Worm (Caenorhabditis elegans) whole organism, L4 larva: ENCODE data around the gene K06H7.2.

ENCODE experiments used
- F10B5.3 ChIP-seq: sonication (generic microtip); optimal IDR thresholded peaks from 2 replicates; lab custom pipeline; 2016; ENCODE audit warnings: mild to moderate bottlenecking, missing genetic modification characterization, missing compliant biosample characterization
- F37D6.2 ChIP-seq: sonication (generic microtip); optimal IDR thresholded peaks from 2 replicates; lab custom pipeline; 2016; ENCODE audit warnings: mild to moderate bottlenecking, missing genetic modification characterization, missing compliant biosample characterization
- F44E2.7 ChIP-seq: fragments of 200-800 bp; sonication (Bioruptor generic); IDR thresholded peaks from 2 replicates; pipeline ENCODE4 v2.1.2; 2022; ENCODE audit warnings: missing genetic modification characterization, missing compliant biosample characterization
- F49E8.2 ChIP-seq: sonication (generic microtip); optimal IDR thresholded peaks from 2 replicates; lab custom pipeline; 2016; ENCODE audit warnings: missing compliant biosample characterization, mild to moderate bottlenecking, missing genetic modification characterization, borderline replicate concordance
- T20F7.1 ChIP-seq: fragments of 200-800 bp; sonication (Bioruptor generic); optimal IDR thresholded peaks from 2 replicates; lab custom pipeline; 2018; ENCODE audit warnings: mild to moderate bottlenecking, missing genetic modification characterization, missing compliant biosample characterization
- T26A8.4 ChIP-seq: fragments of 200-800 bp; sonication (Bioruptor generic); IDR thresholded peaks from 2 replicates; pipeline ENCODE4 v1.3.6; 2022; ENCODE audit warnings: missing genetic modification characterization, missing compliant biosample characterization
- Y105C5A.15 ChIP-seq: fragments of 200-800 bp; sonication (Bioruptor generic); IDR thresholded peaks from 2 replicates; pipeline ENCODE4 v1.3.6; 2022; ENCODE audit warnings: missing genetic modification characterization, missing compliant biosample characterization
- ZK337.2 ChIP-seq: fragments of 200-800 bp; sonication (Bioruptor generic); IDR thresholded peaks from 2 replicates; pipeline ENCODE4 v1.3.6; 2022; ENCODE audit warnings: missing genetic modification reagents, missing genetic modification characterization, missing compliant biosample characterization
- aha-1 ChIP-seq: fragments of 150-350 bp; peaks from one replicate; lab custom pipeline; 2014; ENCODE audit warnings: missing biosample characterization, missing genetic modification characterization
- ama-1 ChIP-seq: fragments of 150-350 bp; optimal IDR thresholded peaks from 2 replicates; lab custom pipeline; 2014; ENCODE audit warnings: inconsistent platforms, mixed read lengths
- attf-4 ChIP-seq: sonication (generic microtip); optimal IDR thresholded peaks from 3 replicates; lab custom pipeline; 2017; ENCODE audit warnings: missing biosample characterization, missing genetic modification characterization
- ceh-20 ChIP-seq: fragments of 200-800 bp; sonication (Bioruptor generic); IDR thresholded peaks from 2 replicates; pipeline ENCODE4 v1.3.6; 2022; ENCODE audit warnings: missing genetic modification reagents, missing genetic modification characterization, missing compliant biosample characterization
- dmd-6 ChIP-seq: fragments of 200-800 bp; sonication (Bioruptor generic); IDR thresholded peaks from 2 replicates; pipeline ENCODE4 v1.3.6; 2022; ENCODE audit warnings: missing genetic modification reagents, missing genetic modification characterization, missing compliant biosample characterization
- dmd-8 ChIP-seq: fragments of 200-800 bp; sonication (Bioruptor generic); IDR thresholded peaks from 2 replicates; pipeline ENCODE4 v1.3.6; 2022; ENCODE audit warnings: missing genetic modification characterization, missing compliant biosample characterization
- dmd-9 ChIP-seq: fragments of 200-800 bp; sonication (Bioruptor generic); IDR thresholded peaks from 2 replicates; pipeline ENCODE4 v1.3.6; 2022; ENCODE audit warnings: missing genetic modification reagents, missing genetic modification characterization, missing compliant biosample characterization
- dve-1 ChIP-seq: sonication (generic microtip); optimal IDR thresholded peaks from 2 replicates; lab custom pipeline; 2017; ENCODE audit warnings: antibody characterized with exemption, mild to moderate bottlenecking, missing genetic modification characterization, missing compliant biosample characterization; ENCODE audit not compliant: insufficient read depth
- egl-27 ChIP-seq: sonication (generic microtip); optimal IDR thresholded peaks from 3 replicates; lab custom pipeline; 2017; ENCODE audit warnings: missing biosample characterization, missing genetic modification reagents, missing genetic modification characterization
- egl-43 ChIP-seq: fragments of 200-800 bp; sonication (Bioruptor generic); IDR thresholded peaks from 2 replicates; pipeline ENCODE4 v1.3.6; 2022; ENCODE audit warnings: missing genetic modification reagents, missing genetic modification characterization, missing compliant biosample characterization
- gei-8 ChIP-seq: fragments of 200-800 bp; sonication (Bioruptor generic); optimal IDR thresholded peaks from 2 replicates; lab custom pipeline; 2018; ENCODE audit warnings: mild to moderate bottlenecking, missing genetic modification characterization, missing compliant biosample characterization
- hif-1 ChIP-seq, 2 experiments: sonication (generic microtip); optimal IDR thresholded peaks; 2 replicates each; lab custom pipeline; 2016 to 2017; ENCODE audit warnings: missing compliant biosample characterization in 2 of 2, missing genetic modification characterization in 2 of 2, missing genetic modification reagents in 2 of 2, missing genotype in 2 of 2, mild to moderate bottlenecking in 1 of 2
- hlh-30 ChIP-seq: sonication (generic microtip); optimal IDR thresholded peaks from 2 replicates; lab custom pipeline; 2017; ENCODE audit warnings: antibody characterized with exemption, mild to moderate bottlenecking, missing genetic modification characterization, missing compliant biosample characterization; ENCODE audit not compliant: insufficient read depth
- hmg-1.1 ChIP-seq: fragments of 200-800 bp; sonication (Bioruptor generic); IDR thresholded peaks from 2 replicates; pipeline ENCODE4 v1.3.6; 2022; ENCODE audit warnings: missing genetic modification reagents, missing genetic modification characterization, missing compliant biosample characterization
- jun-1 ChIP-seq: fragments of 150-350 bp; optimal IDR thresholded peaks from 2 replicates; lab custom pipeline; 2014; ENCODE audit warnings: missing biosample characterization, missing genetic modification reagents, missing genetic modification characterization
- lim-7 ChIP-seq: fragments of 200-800 bp; sonication (Bioruptor generic); IDR thresholded peaks from 2 replicates; pipeline ENCODE4 v1.3.6; 2022; ENCODE audit warnings: missing genetic modification characterization, missing compliant biosample characterization
- lin-15B ChIP-seq: fragments of 150-350 bp; sonication (generic microtip); optimal IDR thresholded peaks from 3 replicates; lab custom pipeline; 2014; ENCODE audit warnings: missing biosample characterization, missing genetic modification characterization
- lin-29 ChIP-seq: fragments of 200-800 bp; sonication (Bioruptor generic); IDR thresholded peaks from 2 replicates; pipeline ENCODE4 v1.3.6; 2022; ENCODE audit warnings: missing genetic modification reagents, missing genetic modification characterization, missing compliant biosample characterization
- lin-38 ChIP-seq: fragments of 200-800 bp; sonication (Bioruptor generic); IDR thresholded peaks from 2 replicates; pipeline ENCODE4 v1.3.6; 2022; ENCODE audit warnings: missing genetic modification reagents, missing genetic modification characterization, missing compliant biosample characterization
- lin-39 ChIP-seq: fragments of 150-350 bp; optimal IDR thresholded peaks from 2 replicates; lab custom pipeline; 2014; ENCODE audit warnings: missing biosample characterization, missing genetic modification reagents, missing genetic modification characterization
- lir-3 ChIP-seq: sonication (generic microtip); optimal IDR thresholded peaks from 2 replicates; lab custom pipeline; 2016; ENCODE audit warnings: mild to moderate bottlenecking, missing genetic modification characterization, missing compliant biosample characterization
- lsy-2 ChIP-seq, 2 experiments: fragments of 150-350 bp in 1 of 2; sonication (generic microtip) in 1 of 2; optimal IDR thresholded peaks; 2 replicates each; lab custom pipeline; 2014 to 2017; ENCODE audit warnings: missing biosample characterization in 2 of 2, missing genetic modification characterization in 2 of 2
- madf-5 ChIP-seq, 2 experiments: fragments of 200-800 bp; sonication (Bioruptor generic); IDR thresholded peaks; 2 replicates each; pipeline ENCODE4 v1.3.6; 2022; ENCODE audit warnings: missing compliant biosample characterization in 2 of 2, missing genetic modification characterization in 2 of 2
- mdl-1 ChIP-seq, 2 experiments: fragments of 150-350 bp in 1 of 2; sonication (generic microtip) in 1 of 2; optimal IDR thresholded peaks; 2 replicates each; lab custom pipeline; 2014 to 2017; ENCODE audit warnings: missing biosample characterization in 2 of 2, missing genetic modification characterization in 2 of 2
- mep-1 ChIP-seq: fragments of 150-350 bp; sonication (generic microtip); optimal IDR thresholded peaks from 3 replicates; lab custom pipeline; 2014; ENCODE audit warnings: missing biosample characterization, missing genetic modification characterization
- mxl-2 ChIP-seq: fragments of 200-800 bp; sonication (Bioruptor generic); conservative IDR thresholded peaks from 2 replicates; pipeline ENCODE4 v1.3.6; 2022; ENCODE audit warnings: missing genetic modification reagents, missing genetic modification characterization, missing compliant biosample characterization
- mxl-3 ChIP-seq: fragments of 200-800 bp; sonication (Bioruptor generic); optimal IDR thresholded peaks from 2 replicates; lab custom pipeline; 2018; ENCODE audit warnings: mild to moderate bottlenecking, missing genetic modification characterization, missing compliant biosample characterization
- nhr-10 ChIP-seq: fragments of 150-350 bp; optimal IDR thresholded peaks from 2 replicates; lab custom pipeline; 2014; ENCODE audit warnings: missing biosample characterization, missing genetic modification characterization
- nhr-11 ChIP-seq: fragments of 150-350 bp; optimal IDR thresholded peaks from 2 replicates; lab custom pipeline; 2014; ENCODE audit warnings: missing biosample characterization, missing genetic modification characterization
- nhr-25 ChIP-seq: sonication (generic microtip); optimal IDR thresholded peaks from 2 replicates; lab custom pipeline; 2017; ENCODE audit warnings: missing genetic modification characterization, mild to moderate bottlenecking, missing compliant biosample characterization, antibody characterized with exemption, moderate library complexity, borderline replicate concordance; ENCODE audit not compliant: insufficient read depth
- nhr-6 ChIP-seq: fragments of 150-350 bp; optimal IDR thresholded peaks from 2 replicates; lab custom pipeline; 2014; ENCODE audit warnings: missing biosample characterization, missing genetic modification characterization
- pqm-1 ChIP-seq: sonication (generic microtip); optimal IDR thresholded peaks from 2 replicates; lab custom pipeline; 2017; ENCODE audit warnings: missing biosample characterization, missing genetic modification characterization
- rbr-2 ChIP-seq: sonication (generic microtip); optimal IDR thresholded peaks from 2 replicates; lab custom pipeline; 2016; ENCODE audit warnings: missing genotype, missing genetic modification characterization, missing compliant biosample characterization
- saeg-2 ChIP-seq: fragments of 200-800 bp; sonication (Bioruptor generic); IDR thresholded peaks from 2 replicates; pipeline ENCODE4 v1.3.6; 2022; ENCODE audit warnings: missing genetic modification reagents, missing genetic modification characterization, missing compliant biosample characterization
- skn-1 ChIP-seq: fragments of 150-350 bp; optimal IDR thresholded peaks from 2 replicates; lab custom pipeline; 2014; ENCODE audit warnings: missing biosample characterization, missing genetic modification characterization
- snpc-4 ChIP-seq: fragments of 150-350 bp; optimal IDR thresholded peaks from 2 replicates; lab custom pipeline; 2014; ENCODE audit warnings: missing biosample characterization, missing genetic modification characterization
- tag-97 ChIP-seq: fragments of 200-800 bp; sonication (Bioruptor generic); IDR thresholded peaks from 2 replicates; pipeline ENCODE4 v1.3.6; 2022; ENCODE audit warnings: missing genetic modification characterization, missing compliant biosample characterization
- unc-62 ChIP-seq, 3 experiments: fragments of 150-350 bp in 1 of 3; sonication (generic microtip); optimal IDR thresholded peaks in 2 of 3; peaks in 1 of 3; 1 replicate in 1 of 3; 2 replicates in 2 of 3; lab custom pipeline; 2014 to 2017; ENCODE audit warnings: missing biosample characterization in 3 of 3, missing genetic modification characterization in 3 of 3, missing genetic modification reagents in 3 of 3, missing genotype in 1 of 3
- zag-1 ChIP-seq: fragments of 150-350 bp; optimal IDR thresholded peaks from 2 replicates; lab custom pipeline; 2014; ENCODE audit warnings: missing biosample characterization, missing genetic modification characterization
- zfp-3 ChIP-seq: fragments of 200-800 bp; sonication (Bioruptor generic); conservative IDR thresholded peaks from 2 replicates; pipeline ENCODE4 v1.3.6; 2022; ENCODE audit warnings: missing genetic modification reagents, missing genetic modification characterization, missing compliant biosample characterization

Gene K06H7.2

ce11 chrIII:8142217-8142616, 48.8 kb downstream of the K06H7.2 start:
- TF ChIP-seq unc-62 (GFP tag; optimal IDR thresholded peaks at IDR 0.05 in 1 of 2; lab: Kevin White, UChicago) = peak in 1 of 2 experiments; percentile 96
- no peak for TF ChIP-seq unc-62 (tag; optimal IDR thresholded peaks at IDR 0.05; lab: Kevin White, UChicago)
- TF ChIP-seq aha-1 = peak; percentile 20
- no peak for TF ChIP-seq F49E8.2 (tag; lab: Kevin White, UChicago)

DNA sequence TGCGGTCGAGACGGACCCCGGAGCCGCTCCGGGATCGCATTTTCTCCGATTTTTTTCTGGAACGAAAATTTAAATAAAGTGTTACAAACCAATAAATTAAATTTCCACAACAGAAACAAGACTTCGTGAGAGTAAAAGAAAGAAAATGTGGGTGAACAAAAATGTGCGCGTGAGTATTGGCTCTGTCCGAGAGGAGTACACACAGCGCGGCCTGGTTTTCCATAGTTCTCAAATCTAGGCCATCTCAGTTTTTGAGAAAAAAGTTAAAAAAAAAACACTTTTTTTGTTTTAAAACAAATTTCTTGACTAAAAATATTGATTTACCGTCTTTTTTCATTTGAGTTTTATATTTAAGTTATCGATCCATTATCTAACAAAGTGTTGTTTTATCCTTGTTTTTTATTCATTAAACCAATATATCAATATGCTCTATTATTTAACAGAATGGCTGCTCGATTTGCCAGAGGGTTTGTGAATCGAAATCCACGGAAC, 51.2 kb downstream of the K06H7.2 start, which contains the start of the genes C14B9.8 and mrpl-18:
Gene C14B9.8 (minus strand): TSS at position 56 of the 492 bp plus-strand sequence.
Gene mrpl-18 (plus strand): TSS at position 442 of the 492 bp plus-strand sequence.
- TF ChIP-seq F44E2.7 (GFP tag; lab: Robert Waterston, UW) = no peak
- TF ChIP-seq nhr-10 (tag; lab: Kevin White, UChicago) = no peak
- TF ChIP-seq zfp-3 (GFP tag; lab: Robert Waterston, UW) = 0 out of 2 replicates have a peak, but pooled peaks have one; percentile 54
- peak; percentile 10 for TF ChIP-seq T20F7.1 (GFP tag; lab: Kevin White, UChicago)
- TF ChIP-seq F37D6.2 (tag; lab: Kevin White, UChicago) = peak; percentile 4
- TF ChIP-seq mdl-1 (tag; optimal IDR thresholded peaks at IDR 0.05; lab: Kevin White, UChicago) = peak in 1 of 2 experiments; percentile 45
- TF ChIP-seq gei-8 = no peak
- TF ChIP-seq dmd-9 (GFP tag; lab: Robert Waterston, UW) = peak; percentile 65; the same call in 1 of the 2 replicates
- TF ChIP-seq hif-1 (tag; optimal IDR thresholded peaks at IDR 0.05; lab: Kevin White, UChicago) = peak in 1 of 2 experiments; percentile 88
- no peak for TF ChIP-seq skn-1
- TF ChIP-seq rbr-2 (tag; lab: Kevin White, UChicago) = no peak
- no peak for TF ChIP-seq snpc-4 (tag; lab: Kevin White, UChicago)
- no peak for TF ChIP-seq F10B5.3 (tag; lab: Kevin White, UChicago)
- no peak for TF ChIP-seq jun-1
- no peak for TF ChIP-seq tag-97 (GFP tag; lab: Robert Waterston, UW)
- TF ChIP-seq dve-1 (tag; lab: Kevin White, UChicago) = peak; percentile 53
- 0 out of 2 replicates have a peak, but pooled peaks have one; percentile 30 for TF ChIP-seq T26A8.4 (GFP tag; lab: Robert Waterston, UW)
- peak in 1 of 2 experiments; percentile 86 for TF ChIP-seq lsy-2 (tag; optimal IDR thresholded peaks at IDR 0.05; lab: Kevin White, UChicago)
- no peak for TF ChIP-seq attf-4 (tag; lab: Kevin White, UChicago)
- TF ChIP-seq madf-5 (GFP tag; IDR thresholded peaks at IDR 0.05; lab: Robert Waterston, UW) = no peak
- TF ChIP-seq nhr-25 (tag; lab: Kevin White, UChicago) = no peak
- TF ChIP-seq lim-7 (GFP tag; lab: Robert Waterston, UW) = no peak
- no peak for TF ChIP-seq aha-1
- TF ChIP-seq lir-3 (tag; lab: Kevin White, UChicago) = no peak
- peak; percentile 76 for TF ChIP-seq hlh-30 (tag; lab: Kevin White, UChicago)
- no peak for TF ChIP-seq Y105C5A.15 (GFP tag; lab: Robert Waterston, UW)
- TF ChIP-seq saeg-2 = no peak
- peak; percentile 43 for TF ChIP-seq mep-1 (tag; lab: Kevin White, UChicago)
- no peak for TF ChIP-seq lin-15B (tag; lab: Kevin White, UChicago)
- no peak for TF ChIP-seq egl-43 (GFP tag; lab: Robert Waterston, UW)
- TF ChIP-seq zag-1 (tag; lab: Kevin White, UChicago) = no peak
- peak; percentile 40 for TF ChIP-seq dmd-6 (GFP tag; lab: Robert Waterston, UW)
- peak; percentile 80 for TF ChIP-seq ZK337.2
- no peak for TF ChIP-seq lin-29 (GFP tag; lab: Robert Waterston, UW)
- no peak for TF ChIP-seq ceh-20 (GFP tag; lab: Robert Waterston, UW)
- TF ChIP-seq hmg-1.1 (GFP tag; lab: Robert Waterston, UW) = peak; percentile 40; the same call in 1 of the 2 replicates
- no peak for TF ChIP-seq nhr-11 (tag; lab: Kevin White, UChicago)
- no peak for TF ChIP-seq mxl-2 (GFP tag; lab: Robert Waterston, UW)
- no peak for TF ChIP-seq unc-62 (GFP tag; optimal IDR thresholded peaks at IDR 0.05 in 1 of 2; lab: Kevin White, UChicago)
- TF ChIP-seq unc-62 (tag; optimal IDR thresholded peaks at IDR 0.05; lab: Kevin White, UChicago) = no peak
- TF ChIP-seq lin-39 (tag; lab: Kevin White, UChicago) = no peak
- no peak for TF ChIP-seq egl-27 (tag; lab: Kevin White, UChicago)
- peak; percentile 61 for TF ChIP-seq lin-38 (GFP tag; lab: Robert Waterston, UW)
- no peak for TF ChIP-seq dmd-8 (GFP tag; lab: Robert Waterston, UW)
- peak; percentile 55 for TF ChIP-seq nhr-6 (tag; lab: Kevin White, UChicago)
- TF ChIP-seq mxl-3 (GFP tag; lab: Kevin White, UChicago) = no peak
- no peak for TF ChIP-seq pqm-1 (tag; lab: Kevin White, UChicago)
- TF ChIP-seq ama-1 = no peak
